Fruit fly (Drosophila melanogaster): ENCODE results near the gene CG17075.

Gene CG17075

DNA sequence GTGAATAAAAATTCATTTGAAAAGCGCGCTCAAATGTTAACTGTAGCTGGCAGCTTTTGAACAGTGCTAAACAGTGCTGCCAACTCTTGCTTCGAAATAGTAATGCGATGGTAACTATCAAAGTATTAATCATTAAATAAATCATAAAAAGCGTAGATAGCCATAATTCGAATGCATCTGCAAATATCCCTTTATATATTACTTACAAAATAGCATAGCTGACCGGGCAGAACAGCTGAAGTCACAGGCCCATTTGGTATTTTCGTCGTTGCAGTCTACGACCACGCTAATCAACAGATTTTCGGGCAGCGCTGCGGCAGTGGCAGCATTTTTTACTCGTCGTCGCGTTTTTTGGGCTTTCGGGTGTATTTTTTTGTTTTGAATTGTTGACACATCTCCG, 38.3 kb upstream of the CG17075 start, which contains the start of gene Plc21C (continued):
- TF ChIP-seq Nf-YA (GFP tag; IDR thresholded peaks at IDR 0.05) (no peak), gt (GFP tag; IDR thresholded peaks at IDR 0.05) (no peak), CG7745 (tag; optimal IDR thresholded peaks at IDR 0.05) (no peak), Dip3 (GFP tag; optimal IDR thresholded peaks at IDR 0.05) (peak; percentile 35), PHDP (tag; optimal IDR thresholded peaks at IDR 0.05) (peak; percentile 59), CG10979 (tag; optimal IDR thresholded peaks at IDR 0.05) (peak; percentile 21), ap (GFP tag; IDR thresholded peaks at IDR 0.05) (no peak), CG2875 (GFP tag; optimal IDR thresholded peaks at IDR 0.05) (no peak), CG4282 (GFP tag; optimal IDR thresholded peaks at IDR 0.05) (no peak), btn (GFP tag; optimal IDR thresholded peaks at IDR 0.05) (no peak), CG8359 (GFP tag; optimal IDR thresholded peaks at IDR 0.05; ENCODE audit: borderline replicate concordance) (no peak), lbe (GFP tag; optimal IDR thresholded peaks at IDR 0.05) (no peak), shn (GFP tag; optimal IDR thresholded peaks at IDR 0.05) (peak; percentile 34), CG6813 (GFP tag; optimal IDR thresholded peaks at IDR 0.05) (no peak), CG17186 (GFP tag; optimal IDR thresholded peaks at IDR 0.05) (peak; percentile 49), Chrac-16 (GFP tag; optimal IDR thresholded peaks at IDR 0.05) (peak; percentile 44), CG17802 (tag; optimal IDR thresholded peaks at IDR 0.05) (no peak), CG14860 (GFP tag; IDR thresholded peaks at IDR 0.05; ENCODE audit: partially characterized antibody) (no peak), CG31441 (GFP tag; IDR thresholded peaks at IDR 0.05) (0 out of 2 replicates have a peak, but pooled peaks have one; percentile 46), Hmr (GFP tag; optimal IDR thresholded peaks at IDR 0.05) (peak; percentile 72), kay (GFP tag; optimal IDR thresholded peaks at IDR 0.05) (peak; percentile 21), ind (GFP tag; optimal IDR thresholded peaks at IDR 0.05) (peak; percentile 38), kni (GFP tag; optimal IDR thresholded peaks at IDR 0.05) (peak; percentile 10), CG33213 (GFP tag; optimal IDR thresholded peaks at IDR 0.05) (peak; percentile 52), CG30403 (GFP tag; optimal IDR thresholded peaks at IDR 0.05) (peak; percentile 52), pum (GFP tag; optimal IDR thresholded peaks at IDR 0.05) (peak; percentile 20), org-1 (GFP tag; optimal IDR thresholded peaks at IDR 0.05) (no peak), CG8281 (tag; optimal IDR thresholded peaks at IDR 0.05) (no peak), Trl (optimal IDR thresholded peaks at IDR 0.05) (no peak), Trl (GFP tag; optimal IDR thresholded peaks at IDR 0.05) (no peak), CG17328 (GFP tag; IDR thresholded peaks at IDR 0.05) (no peak), bigmax (GFP tag; optimal IDR thresholded peaks at IDR 0.05) (no peak), jumu (GFP tag; optimal IDR thresholded peaks at IDR 0.05) (peak; percentile 41), eyg (GFP tag; optimal IDR thresholded peaks at IDR 0.05) (no peak), klu (GFP tag; IDR thresholded peaks at IDR 0.05) (no peak), vvl (GFP tag; IDR thresholded peaks at IDR 0.05) (peak; percentile 65), CG5245 (GFP tag; optimal IDR thresholded peaks at IDR 0.05) (no peak), vnd (GFP tag; IDR thresholded peaks at IDR 0.05; ENCODE audit: partially characterized antibody) (no peak), CG11695 (GFP tag; IDR thresholded peaks at IDR 0.05) (0 out of 3 replicates have a peak, but pooled peaks have one; percentile 20), exex (tag; optimal IDR thresholded peaks at IDR 0.05) (no peak), inv (GFP tag; IDR thresholded peaks at IDR 0.05; ENCODE audit: partially characterized antibody) (no peak; the same call in 1 of the 2 replicates), Blimp-1 (GFP tag; optimal IDR thresholded peaks at IDR 0.05) (peak; percentile 24), mam (GFP tag; optimal IDR thresholded peaks at IDR 0.05) (peak; percentile 57), trh (GFP tag; optimal IDR thresholded peaks at IDR 0.05) (no peak), CG5180 (GFP tag; optimal IDR thresholded peaks at IDR 0.05) (no peak), otp (GFP tag; IDR thresholded peaks at IDR 0.05) (no peak), CG9817 (tag; optimal IDR thresholded peaks at IDR 0.05) (peak; percentile 46), Dref (GFP tag; IDR thresholded peaks at IDR 0.05) (peak; percentile 41; the same call in 1 of the 2 replicates), CG7786 (GFP tag; optimal IDR thresholded peaks at IDR 0.05) (no peak), tup (GFP tag; optimal IDR thresholded peaks at IDR 0.05) (peak; percentile 5), nerfin-1 (tag; optimal IDR thresholded peaks at IDR 0.05) (peak; percentile 36)
